Worm (Caenorhabditis elegans) whole organism, young adult: ENCODE measurements around the gene C02F12.8.

Experiments
- B0336.3 ChIP-seq: fragments of 200-800 bp; sonication (Bioruptor generic); IDR thresholded peaks from 2 replicates; pipeline ENCODE4 v1.3.6; 2022; ENCODE audit warnings: missing genetic modification characterization, missing compliant biosample characterization
- K12H6.12 ChIP-seq: fragments of 200-800 bp; sonication (Bioruptor generic); optimal IDR thresholded peaks from 2 replicates; lab custom pipeline; 2018; ENCODE audit warnings: mild to moderate bottlenecking, missing genetic modification characterization, missing compliant biosample characterization
- Y53F4B.3 ChIP-seq: fragments of 200-800 bp; sonication (Bioruptor generic); IDR thresholded peaks from 2 replicates; pipeline ENCODE4 v1.3.6; 2022; ENCODE audit warnings: missing genetic modification reagents, missing genetic modification characterization, missing compliant biosample characterization
- Y56A3A.18 ChIP-seq: fragments of 200-800 bp; sonication (Bioruptor generic); IDR thresholded peaks from 2 replicates; pipeline ENCODE4 v1.3.6; 2022; ENCODE audit warnings: missing genetic modification reagents, missing genetic modification characterization, missing compliant biosample characterization
- Y79H2A.3 ChIP-seq: fragments of 200-800 bp; sonication (Bioruptor generic); conservative IDR thresholded peaks from 2 replicates; pipeline ENCODE4 v1.3.6; 2022; ENCODE audit warnings: missing genetic modification reagents, missing genetic modification characterization, missing compliant biosample characterization
- atf-7 ChIP-seq: sonication (generic microtip); optimal IDR thresholded peaks from 2 replicates; lab custom pipeline; 2017; ENCODE audit warnings: mild to moderate bottlenecking, missing genetic modification characterization, missing compliant biosample characterization
- athp-1 ChIP-seq: sonication (generic microtip); optimal IDR thresholded peaks from 2 replicates; lab custom pipeline; 2017; ENCODE audit warnings: mild to moderate bottlenecking, missing genetic modification characterization, missing compliant biosample characterization
- attf-3 ChIP-seq: fragments of 200-800 bp; sonication (Bioruptor generic); conservative IDR thresholded peaks from 2 replicates; pipeline ENCODE4 v1.3.6; 2022; ENCODE audit warnings: missing genetic modification reagents, missing genetic modification characterization, missing compliant biosample characterization
- bed-1 ChIP-seq: fragments of 200-800 bp; sonication (Bioruptor generic); IDR thresholded peaks from 2 replicates; pipeline ENCODE4 v1.3.6; 2022; ENCODE audit warnings: missing genetic modification reagents, missing genetic modification characterization, missing compliant biosample characterization
- cebp-1 ChIP-seq, 2 experiments: fragments of 200-800 bp in 1 of 2; sonication (Bioruptor generic) in 1 of 2; sonication (generic microtip) in 1 of 2; IDR thresholded peaks in 1 of 2; optimal IDR thresholded peaks in 1 of 2; 2 replicates each; pipeline versions ENCODE4 v1.3.6 to Lab custom; 2017 to 2022; ENCODE audit warnings: missing compliant biosample characterization in 2 of 2, missing genetic modification characterization in 2 of 2, mild to moderate bottlenecking in 1 of 2, missing genetic modification reagents in 1 of 2, moderate library complexity in 1 of 2
- cebp-2 ChIP-seq: fragments of 200-800 bp; sonication (Bioruptor generic); IDR thresholded peaks from 2 replicates; pipeline ENCODE4 v1.3.6; 2022; ENCODE audit warnings: missing genetic modification characterization, missing compliant biosample characterization
- ceh-27 ChIP-seq: fragments of 200-800 bp; sonication (Bioruptor generic); optimal IDR thresholded peaks from 2 replicates; lab custom pipeline; 2018; ENCODE audit warnings: mild to moderate bottlenecking, missing genetic modification characterization, moderate library complexity, missing compliant biosample characterization
- ceh-40 ChIP-seq: fragments of 200-800 bp; sonication (Bioruptor generic); IDR thresholded peaks from 2 replicates; pipeline ENCODE4 v1.3.6; 2022; ENCODE audit warnings: missing genetic modification characterization, missing compliant biosample characterization
- die-1 ChIP-seq: sonication (generic microtip); optimal IDR thresholded peaks from 2 replicates; lab custom pipeline; 2016; ENCODE audit warnings: missing genotype, mild to moderate bottlenecking, missing genetic modification characterization, missing compliant biosample characterization
- dox-1 ChIP-seq: fragments of 200-800 bp; sonication (Bioruptor generic); IDR thresholded peaks from 2 replicates; pipeline ENCODE4 v1.3.6; 2022; ENCODE audit warnings: missing genetic modification reagents, missing genetic modification characterization, missing compliant biosample characterization
- egl-18 ChIP-seq: fragments of 200-800 bp; sonication (Bioruptor generic); IDR thresholded peaks from 2 replicates; pipeline ENCODE4 v1.3.6; 2022; ENCODE audit warnings: missing genetic modification reagents, missing genetic modification characterization, missing compliant biosample characterization
- egl-44 ChIP-seq: fragments of 200-800 bp; sonication (Bioruptor generic); IDR thresholded peaks from 2 replicates; pipeline ENCODE4 v1.3.6; 2022; ENCODE audit warnings: missing genetic modification reagents, missing genetic modification characterization, missing compliant biosample characterization
- ets-4 ChIP-seq: fragments of 200-800 bp; sonication (Bioruptor generic); optimal IDR thresholded peaks from 2 replicates; lab custom pipeline; 2018; ENCODE audit warnings: mild to moderate bottlenecking, missing genetic modification characterization, missing compliant biosample characterization
- fkh-3 ChIP-seq: sonication (generic microtip); optimal IDR thresholded peaks from 2 replicates; lab custom pipeline; 2016; ENCODE audit warnings: mild to moderate bottlenecking, missing genetic modification characterization, missing compliant biosample characterization
- him-1 ChIP-seq: sonication (generic microtip); optimal IDR thresholded peaks from 2 replicates; lab custom pipeline; 2016; ENCODE audit warnings: missing genotype, missing genetic modification reagents, missing genetic modification characterization, missing compliant biosample characterization
- hlh-26 ChIP-seq: fragments of 200-800 bp; sonication (Bioruptor generic); conservative IDR thresholded peaks from 2 replicates; pipeline ENCODE4 v1.3.6; 2022; ENCODE audit warnings: missing genetic modification reagents, missing genetic modification characterization, missing compliant biosample characterization
- hrde-1 ChIP-seq: sonication (generic microtip); optimal IDR thresholded peaks from 2 replicates; lab custom pipeline; 2016; ENCODE audit warnings: missing genetic modification characterization, mild to moderate bottlenecking, missing compliant biosample characterization, moderate library complexity, missing genotype, missing genetic modification reagents, borderline replicate concordance
- hsf-1 ChIP-seq: fragments of 200-800 bp; sonication (Bioruptor generic); IDR thresholded peaks from 2 replicates; pipeline ENCODE4 v1.3.6; 2022; ENCODE audit warnings: missing genetic modification reagents, missing genetic modification characterization, missing compliant biosample characterization
- let-607 ChIP-seq, 2 experiments: fragments of 200-800 bp in 1 of 2; sonication (Bioruptor generic) in 1 of 2; sonication (generic microtip) in 1 of 2; optimal IDR thresholded peaks; 2 replicates each; lab custom pipeline; 2016 to 2018; ENCODE audit warnings: mild to moderate bottlenecking in 2 of 2, missing compliant biosample characterization in 2 of 2, missing genetic modification characterization in 2 of 2, moderate library complexity in 2 of 2, missing genotype in 1 of 2
- lin-35 ChIP-seq, 3 experiments: fragments of 150-350 bp in 2 of 3; sonication (generic microtip) in 1 of 3; optimal IDR thresholded peaks; 2 replicates each; lab custom pipeline; 2014 to 2018; ENCODE audit warnings: missing biosample characterization in 3 of 3, missing genetic modification characterization in 3 of 3, missing genetic modification reagents in 3 of 3
- lin-54 ChIP-seq: fragments of 200-800 bp; sonication (Bioruptor generic); optimal IDR thresholded peaks from 2 replicates; lab custom pipeline; 2018; ENCODE audit warnings: mild to moderate bottlenecking, missing genetic modification characterization, missing compliant biosample characterization
- nfya-1 ChIP-seq: sonication (generic microtip); optimal IDR thresholded peaks from 2 replicates; lab custom pipeline; 2017; ENCODE audit warnings: antibody characterized with exemption, missing compliant biosample characterization, missing genetic modification characterization, borderline replicate concordance; ENCODE audit not compliant: insufficient read depth
- nfyb-1 ChIP-seq: fragments of 200-800 bp; sonication (Bioruptor generic); IDR thresholded peaks from 2 replicates; pipeline ENCODE4 v1.3.6; 2022; ENCODE audit warnings: missing genetic modification reagents, missing genetic modification characterization, missing compliant biosample characterization
- nhr-80 ChIP-seq: sonication (generic microtip); optimal IDR thresholded peaks from 2 replicates; lab custom pipeline; 2016; ENCODE audit warnings: missing genetic modification characterization, missing compliant biosample characterization
- rcor-1 ChIP-seq: fragments of 200-800 bp; sonication (Bioruptor generic); IDR thresholded peaks from 2 replicates; pipeline ENCODE4 v1.3.6; 2022; ENCODE audit warnings: missing genetic modification reagents, missing genetic modification characterization, missing compliant biosample characterization
- sea-2 ChIP-seq: fragments of 200-800 bp; sonication (Bioruptor generic); IDR thresholded peaks from 2 replicates; pipeline ENCODE4 v1.3.6; 2022; ENCODE audit warnings: missing genetic modification characterization, missing compliant biosample characterization
- somi-1 ChIP-seq: fragments of 200-800 bp; sonication (Bioruptor generic); optimal IDR thresholded peaks from 2 replicates; lab custom pipeline; 2018; ENCODE audit warnings: mild to moderate bottlenecking, missing genetic modification characterization, missing compliant biosample characterization
- tbx-9 ChIP-seq: sonication (generic microtip); optimal IDR thresholded peaks from 2 replicates; lab custom pipeline; 2016; ENCODE audit warnings: borderline replicate concordance, missing genetic modification characterization, inconsistent platforms, missing compliant biosample characterization
- xnd-1 ChIP-seq: sonication (generic microtip); optimal IDR thresholded peaks from 2 replicates; lab custom pipeline; 2016; ENCODE audit warnings: missing genotype, missing genetic modification reagents, missing genetic modification characterization, missing compliant biosample characterization
- ztf-18 ChIP-seq: sonication (generic microtip); optimal IDR thresholded peaks from 2 replicates; lab custom pipeline; 2016; ENCODE audit warnings: missing genotype, mild to moderate bottlenecking, missing genetic modification characterization, missing compliant biosample characterization

The C02F12.8 gene

ce11 chrX:3733321-3733720, 40.3 kb upstream of the C02F12.8 start:
- TF ChIP-seq ztf-18 (tag; lab: Kevin White, UChicago) (no peak), Y56A3A.18 (GFP tag; lab: Robert Waterston, UW) (no peak), somi-1 (GFP tag; lab: Kevin White, UChicago) (no peak), hsf-1 (GFP tag; lab: Robert Waterston, UW) (no peak), cebp-2 (GFP tag; lab: Robert Waterston, UW) (no peak), fkh-3 (tag; lab: Kevin White, UChicago) (no peak), Y53F4B.3 (GFP tag; lab: Robert Waterston, UW) (no peak), him-1 (tag; lab: Kevin White, UChicago) (no peak), ceh-40 (no peak), Y79H2A.3 (no peak), rcor-1 (no peak), hrde-1 (no peak), sea-2 (GFP tag; lab: Robert Waterston, UW) (no peak), nfyb-1 (GFP tag; lab: Robert Waterston, UW) (no peak), nfya-1 (tag; lab: Kevin White, UChicago) (no peak), lin-54 (GFP tag; lab: Kevin White, UChicago) (no peak), attf-3 (GFP tag; lab: Robert Waterston, UW) (no peak), hlh-26 (GFP tag; lab: Robert Waterston, UW) (no peak), lin-35 (GFP tag; optimal IDR thresholded peaks at IDR 0.05; lab: Kevin White, UChicago) (no peak), die-1 (tag; lab: Kevin White, UChicago) (no peak)

- TF ChIP-seq xnd-1 (tag; lab: Kevin White, UChicago) (no peak), let-607 (tag; optimal IDR thresholded peaks at IDR 0.05; lab: Kevin White, UChicago) (peak; percentile 23 to 52), cebp-1 (GFP tag; IDR thresholded peaks at IDR 0.05; lab: Robert Waterston, UW) (peak; percentile 66), cebp-1 (tag; optimal IDR thresholded peaks at IDR 0.05; lab: Kevin White, UChicago) (no peak), ets-4 (GFP tag; lab: Kevin White, UChicago) (peak; percentile 7), atf-7 (tag; lab: Kevin White, UChicago) (peak; percentile 68), tbx-9 (no peak), nhr-80 (tag; lab: Kevin White, UChicago) (peak; percentile 96), Y56A3A.18 (GFP tag; lab: Robert Waterston, UW) (0 out of 2 replicates have a peak, but pooled peaks have one; percentile 34), athp-1 (no peak), dox-1 (GFP tag; lab: Robert Waterston, UW) (peak; percentile 42; the same call in 1 of the 2 replicates), egl-44 (peak; percentile 66; the same call in 1 of the 2 replicates)
Observed at ce11 chrX:3728970-3729369, 35.9 kb upstream of the C02F12.8 start, which contains the start of gene aex-4. TSS of gene aex-4 (plus strand) at chrX:3729281.

ce11 chrX:3727274-3727673, 34.2 kb upstream of the C02F12.8 start, which contains the start of gene nlp-1:
TSS of gene nlp-1 (plus strand) at chrX:3727574.
- TF ChIP-seq hsf-1 (GFP tag; lab: Robert Waterston, UW) (no peak), egl-18 (GFP tag; lab: Robert Waterston, UW) (no peak), ceh-27 (no peak), B0336.3 (GFP tag; lab: Robert Waterston, UW) (no peak), K12H6.12 (tag; lab: Kevin White, UChicago) (no peak), bed-1 (GFP tag; lab: Robert Waterston, UW) (no peak)
